Worm (Caenorhabditis elegans) whole organism, midembryonic: ENCODE results near the gene B0495.7.

ENCODE experiments used
- T22C8.4 ChIP-seq: fragments of 200-800 bp; sonication (Bioruptor generic); IDR thresholded peaks from 2 replicates; pipeline ENCODE4 v1.3.6; 2022; ENCODE audit warnings: missing genetic modification characterization, missing compliant biosample characterization
- flt-1 ChIP-seq: fragments of 200-800 bp; sonication (Bioruptor generic); IDR thresholded peaks from 2 replicates; pipeline ENCODE4 v1.3.6; 2022; ENCODE audit warnings: missing genetic modification characterization, missing compliant biosample characterization
- tab-1 ChIP-seq: fragments of 200-800 bp; sonication (Bioruptor generic); IDR thresholded peaks from 2 replicates; pipeline ENCODE4 v1.3.6; 2022; ENCODE audit warnings: missing genetic modification characterization, missing compliant biosample characterization
- ztf-23 ChIP-seq: fragments of 200-800 bp; sonication (Bioruptor generic); IDR thresholded peaks from 2 replicates; pipeline ENCODE4 v1.3.6; 2022; ENCODE audit warnings: missing genetic modification reagents, missing genetic modification characterization, missing compliant biosample characterization
- ztf-29 ChIP-seq: fragments of 200-800 bp; sonication (Bioruptor generic); IDR thresholded peaks from 2 replicates; pipeline ENCODE4 v1.3.6; 2022; ENCODE audit warnings: missing genetic modification reagents, missing genetic modification characterization, missing compliant biosample characterization

DNA sequence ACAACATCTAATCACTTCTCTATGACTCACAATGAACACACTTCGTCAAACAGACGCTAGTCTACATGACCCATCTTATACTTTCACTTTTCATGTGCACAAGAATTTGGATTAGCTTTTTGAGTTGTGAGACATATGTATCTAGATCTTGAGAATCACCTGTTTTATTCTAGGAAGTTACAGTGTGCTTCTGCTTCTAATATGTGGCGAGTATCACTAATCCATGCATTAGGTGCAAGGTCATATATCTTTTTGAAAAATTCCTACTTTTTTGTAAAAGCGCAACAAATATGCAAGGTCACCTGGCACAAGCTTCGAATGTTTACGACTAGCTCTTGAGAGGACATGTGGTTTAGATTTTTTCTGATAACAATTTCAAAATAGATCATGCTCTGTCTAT is 29.3 kb downstream of the B0495.7 start:
- no peak for TF ChIP-seq tab-1 (GFP tag; lab: Robert Waterston, UW)
- TF ChIP-seq flt-1 (GFP tag; lab: Robert Waterston, UW): no peak
- TF ChIP-seq ztf-23 (GFP tag; lab: Robert Waterston, UW): no peak
- TF ChIP-seq T22C8.4 (GFP tag; lab: Robert Waterston, UW): no peak
- TF ChIP-seq ztf-29 (GFP tag; lab: Robert Waterston, UW): no peak
